Worm (Caenorhabditis elegans): ENCODE results near the gene F10E9.2.

F10E9.2 gene

DNA sequence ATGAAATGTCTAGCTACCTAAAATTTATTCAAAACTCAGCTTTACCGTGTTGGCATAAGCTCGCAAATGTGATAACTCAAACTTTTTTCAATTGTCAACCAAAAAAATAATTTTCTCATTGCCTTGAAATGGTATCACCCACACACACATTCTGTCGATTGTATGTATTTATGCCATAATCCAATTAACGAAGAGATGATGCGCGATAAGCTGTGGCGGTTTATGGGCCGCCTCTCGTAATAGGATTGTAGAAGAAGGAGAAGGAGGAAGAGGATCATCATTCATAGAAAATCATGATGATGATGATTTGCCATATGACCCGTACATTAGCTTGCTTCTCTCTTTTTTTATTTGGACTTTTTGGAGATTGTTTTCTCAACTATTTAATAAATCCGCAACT lies 23.3 kb upstream of the F10E9.2 start:
- TF ChIP-seq unc-62 (GFP tag; optimal IDR thresholded peaks at IDR 0.05) (no peak), Y95B8A.8 (GFP tag; IDR thresholded peaks at IDR 0.05) (no peak), snpc-1.1 (tag; optimal IDR thresholded peaks at IDR 0.05; ENCODE audit: insufficient read depth) (no peak), die-1 (tag; optimal IDR thresholded peaks at IDR 0.05) (no peak), bed-1 (GFP tag; IDR thresholded peaks at IDR 0.05) (no peak), rpc-1 (optimal IDR thresholded peaks at IDR 0.05) (no peak), rpc-1 (tag; optimal IDR thresholded peaks at IDR 0.05) (no peak), let-526 (GFP tag; IDR thresholded peaks at IDR 0.05) (no peak), snpc-3.4 (tag; optimal IDR thresholded peaks at IDR 0.05) (no peak), snpc-1.3 (tag; optimal IDR thresholded peaks at IDR 0.05; ENCODE audit: insufficient read depth) (no peak), zim-3 (tag; optimal IDR thresholded peaks at IDR 0.05) (no peak), pha-4 (tag; optimal IDR thresholded peaks at IDR 0.05) (no peak), mcd-1 (GFP tag; IDR thresholded peaks at IDR 0.05) (no peak), dox-1 (GFP tag; IDR thresholded peaks at IDR 0.05) (no peak), ama-1 (optimal IDR thresholded peaks at IDR 0.05) (no peak), ama-1 (GFP tag; optimal IDR thresholded peaks at IDR 0.05) (no peak)

DNA sequence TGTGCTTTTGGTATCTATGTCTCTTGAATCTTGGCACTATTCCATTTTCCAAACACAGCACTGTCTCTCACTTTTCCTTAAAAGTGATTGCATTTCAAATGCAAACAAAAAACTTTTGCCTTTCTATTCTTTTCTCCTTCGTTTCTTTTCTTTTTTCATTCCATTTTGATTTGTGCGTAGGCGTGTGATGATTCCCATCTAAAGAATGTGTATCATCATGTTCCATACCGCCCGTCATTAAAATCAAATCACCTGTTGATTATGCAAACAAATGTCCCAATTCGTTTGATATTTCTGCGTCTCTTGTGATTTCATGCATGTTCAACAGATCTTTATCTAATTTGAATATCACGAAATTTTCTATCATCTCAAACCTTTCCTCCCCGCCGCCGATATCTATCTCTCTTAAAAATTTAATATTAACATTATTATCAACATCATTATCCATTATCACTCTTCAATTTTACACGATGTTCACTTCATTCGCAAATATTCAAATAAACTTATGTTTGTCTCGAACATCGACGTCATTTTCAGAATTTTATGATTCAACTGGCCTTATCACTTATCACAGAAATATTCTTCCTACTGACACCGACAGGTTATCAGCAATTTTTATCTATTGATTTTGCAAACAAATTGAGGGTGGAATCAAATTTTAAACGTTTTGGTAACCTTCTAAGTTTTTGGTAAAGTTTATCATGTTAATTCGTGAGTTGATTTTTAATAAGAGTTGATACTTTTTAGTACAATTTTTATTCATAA lies 21.0 kb upstream of the F10E9.2 start:
- TF ChIP-seq nhr-80 (tag; optimal IDR thresholded peaks at IDR 0.05) (peak; percentile 60), F10E7.11 (tag; optimal IDR thresholded peaks at IDR 0.05) (no peak), sea-2 (GFP tag; IDR thresholded peaks at IDR 0.05) (no peak), dox-1 (GFP tag; IDR thresholded peaks at IDR 0.05) (0 out of 2 replicates have a peak, but pooled peaks have one; percentile 22), hmg-1.2 (GFP tag; IDR thresholded peaks at IDR 0.05) (no peak)

- TF ChIP-seq ztf-22 (GFP tag; optimal IDR thresholded peaks at IDR 0.05) (no peak), nhr-80 (tag; optimal IDR thresholded peaks at IDR 0.05) (peak; percentile 68), unc-62 (GFP tag; optimal IDR thresholded peaks at IDR 0.05) (peak; percentile 42)
These were observed 19.2 kb upstream of the F10E9.2 start for ce11 chrIII:8293260-8293659.

ce11 chrIII:8298216-8298920 lies 14.1 kb upstream of the F10E9.2 start:
- no peak for TF ChIP-seq tlf-1 (GFP tag; optimal IDR thresholded peaks at IDR 0.05)
- no peak for TF ChIP-seq ceh-100 (GFP tag; IDR thresholded peaks at IDR 0.05)
- TF ChIP-seq chd-7 (tag; optimal IDR thresholded peaks at IDR 0.05) = no peak
- TF ChIP-seq ekl-4 (GFP tag; IDR thresholded peaks at IDR 0.05) = no peak
- TF ChIP-seq fkh-3 (tag; optimal IDR thresholded peaks at IDR 0.05) = no peak
- no peak for TF ChIP-seq D2030.7 (GFP tag; IDR thresholded peaks at IDR 0.05)
- no peak for TF ChIP-seq ztf-28 (GFP tag; IDR thresholded peaks at IDR 0.05)
- TF ChIP-seq nfya-2 (GFP tag; IDR thresholded peaks at IDR 0.05) = no peak
- no peak for TF ChIP-seq lir-1 (GFP tag; conservative IDR thresholded peaks at IDR 0.05)
- no peak for TF ChIP-seq B0019.2 (GFP tag; conservative IDR thresholded peaks at IDR 0.05)
- no peak for TF ChIP-seq F23B12.7 (tag; optimal IDR thresholded peaks at IDR 0.05; ENCODE audit: insufficient read depth)
